Fruit fly (Drosophila melanogaster): ENCODE results near the gene CG4907.

The CG4907 gene

DNA sequence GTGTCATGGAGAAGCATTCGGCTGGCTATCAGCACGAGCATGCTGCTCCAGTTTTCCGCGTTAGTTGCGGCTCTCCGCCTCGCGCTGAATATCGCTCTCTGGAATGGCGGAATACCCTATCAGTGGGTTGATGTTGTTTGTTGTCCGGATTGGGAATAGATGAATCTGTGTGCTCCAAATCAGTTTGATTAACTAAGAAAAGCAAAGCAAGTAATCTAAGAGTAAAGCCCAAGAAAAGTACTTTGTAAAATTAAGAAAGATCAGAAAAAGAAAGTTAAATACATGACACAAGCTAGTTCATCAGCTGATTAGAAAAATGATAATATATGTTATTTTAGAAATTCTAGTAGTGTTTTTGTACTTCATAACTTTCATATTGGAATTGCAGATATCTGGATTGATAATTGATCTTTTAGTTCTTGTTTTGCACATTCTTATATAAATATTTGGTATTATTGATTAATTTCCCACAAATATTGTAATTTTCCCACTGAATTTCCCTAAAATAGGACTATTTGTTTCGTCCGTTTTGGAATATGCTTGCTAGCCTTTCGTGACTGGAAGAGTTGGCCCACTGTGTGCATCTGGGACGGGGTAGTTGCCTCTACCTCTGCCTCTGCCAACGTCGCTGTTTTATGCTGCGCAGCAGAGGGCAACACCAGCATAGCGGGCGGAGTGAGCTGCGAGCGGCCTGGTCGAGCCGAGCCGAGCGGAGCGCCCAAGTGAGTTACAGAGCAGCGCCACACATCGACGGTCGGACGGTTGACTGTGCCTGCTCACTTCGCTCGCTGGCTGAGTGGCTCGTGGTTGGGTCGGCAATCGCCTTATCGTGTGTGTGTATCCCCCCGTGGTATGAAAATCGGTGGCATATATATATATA lies 43.6 kb upstream of the CG4907 start (continued):
- TF ChIP-seq Antp (GFP tag; optimal IDR thresholded peaks at IDR 0.05), result peak; percentile 11
- no peak for TF ChIP-seq exex (tag; optimal IDR thresholded peaks at IDR 0.05)
- TF ChIP-seq ftz-f1 (GFP tag; optimal IDR thresholded peaks at IDR 0.05), result peak; percentile 51
- TF ChIP-seq Hr78 (GFP tag; optimal IDR thresholded peaks at IDR 0.05), result peak in 1 of 2 experiments; percentile 12
- TF ChIP-seq CG14667 (GFP tag; IDR thresholded peaks at IDR 0.05), result no peak; the same call in none of the 2 replicates
- TF ChIP-seq Rx (GFP tag; IDR thresholded peaks at IDR 0.05), result peak; percentile 57
- no peak for TF ChIP-seq cad (GFP tag; optimal IDR thresholded peaks at IDR 0.05)
- TF ChIP-seq PHDP (tag; optimal IDR thresholded peaks at IDR 0.05), result peak; percentile 62
- peak; percentile 33 for TF ChIP-seq kah (GFP tag; optimal IDR thresholded peaks at IDR 0.05)
- peak; percentile 13 for TF ChIP-seq CG12236 (GFP tag; optimal IDR thresholded peaks at IDR 0.05)
- TF ChIP-seq ttk (GFP tag; IDR thresholded peaks at IDR 0.05), result peak; percentile 9; the same call in 1 of the 2 replicates
- TF ChIP-seq Sin3A (optimal IDR thresholded peaks at IDR 0.05), result no peak
- TF ChIP-seq pzg (GFP tag; optimal IDR thresholded peaks at IDR 0.05), result no peak
- TF ChIP-seq CG9797 (GFP tag; optimal IDR thresholded peaks at IDR 0.05), result no peak
- TF ChIP-seq Mrtf (GFP tag; IDR thresholded peaks at IDR 0.05), result peak; percentile 23; the same call in 1 of the 3 replicates
- no peak for TF ChIP-seq CG10147 (GFP tag; optimal IDR thresholded peaks at IDR 0.05)
- TF ChIP-seq tio (GFP tag; optimal IDR thresholded peaks at IDR 0.05), result no peak
- TF ChIP-seq Side (GFP tag; optimal IDR thresholded peaks at IDR 0.05), result peak; percentile 29
- TF ChIP-seq CG16813 (GFP tag; IDR thresholded peaks at IDR 0.05; ENCODE audit: partially characterized antibody), result no peak
- TF ChIP-seq chn (GFP tag; optimal IDR thresholded peaks at IDR 0.05), result no peak
- peak; percentile 36; the same call in 1 of the 3 replicates for TF ChIP-seq otp (GFP tag; IDR thresholded peaks at IDR 0.05)
- peak; percentile 22 for TF ChIP-seq disco-r (GFP tag; optimal IDR thresholded peaks at IDR 0.05)
- peak; percentile 27 for TF ChIP-seq her (GFP tag; optimal IDR thresholded peaks at IDR 0.05)
- TF ChIP-seq pan (optimal IDR thresholded peaks at IDR 0.05), result no peak
- TF ChIP-seq pan (GFP tag; optimal IDR thresholded peaks at IDR 0.05 in 1 of 2, IDR thresholded peaks at IDR 0.05 in 1 of 2), result peak in 1 of 2 experiments; percentile 51
- TF ChIP-seq fd96Cb (tag; optimal IDR thresholded peaks at IDR 0.05), result peak; percentile 59
- peak; percentile 5 for TF ChIP-seq slou (GFP tag; optimal IDR thresholded peaks at IDR 0.05)
- TF ChIP-seq ase (GFP tag; IDR thresholded peaks at IDR 0.05), result peak; percentile 35; the same call in 2 of the 3 replicates
- TF ChIP-seq nerfin-1 (tag; optimal IDR thresholded peaks at IDR 0.05), result peak; percentile 17
- TF ChIP-seq CG12104 (GFP tag; optimal IDR thresholded peaks at IDR 0.05), result peak; percentile 59
- TF ChIP-seq sens-2 (GFP tag; IDR thresholded peaks at IDR 0.05), result no peak; the same call in 1 of the 2 replicates
- TF ChIP-seq CG7372 (GFP tag; IDR thresholded peaks at IDR 0.05), result peak; percentile 27
- TF ChIP-seq CG7963 (GFP tag; IDR thresholded peaks at IDR 0.05; ENCODE audit: partially characterized antibody), result no peak
- TF ChIP-seq CG1603 (tag; optimal IDR thresholded peaks at IDR 0.05), result peak; percentile 31
- no peak for TF ChIP-seq CG12299 (tag; optimal IDR thresholded peaks at IDR 0.05)
- peak; percentile 33 for TF ChIP-seq CG6654 (GFP tag; optimal IDR thresholded peaks at IDR 0.05)
- TF ChIP-seq Ets65A (GFP tag), result peak; percentile 90
- TF ChIP-seq CG4707 (GFP tag; optimal IDR thresholded peaks at IDR 0.05), result peak; percentile 66
- TF ChIP-seq cg (GFP tag; optimal IDR thresholded peaks at IDR 0.05), result peak; percentile 18
- 0 out of 2 replicates have a peak, but pooled peaks have one; percentile 32 for TF ChIP-seq hbn (GFP tag; IDR thresholded peaks at IDR 0.05; ENCODE audit: partially characterized antibody)
- TF ChIP-seq CG16863 (GFP tag; optimal IDR thresholded peaks at IDR 0.05), result peak; percentile 37
- TF ChIP-seq CG4282 (GFP tag; optimal IDR thresholded peaks at IDR 0.05), result no peak
- peak; percentile 58 for TF ChIP-seq Ssrp (tag; optimal IDR thresholded peaks at IDR 0.05)
- peak; percentile 19 for TF ChIP-seq CG17568 (GFP tag; optimal IDR thresholded peaks at IDR 0.05)
- peak; percentile 5 for TF ChIP-seq CG12219 (GFP tag; optimal IDR thresholded peaks at IDR 0.05)
- TF ChIP-seq Awh (GFP tag; IDR thresholded peaks at IDR 0.05), result 0 out of 2 replicates have a peak, but pooled peaks have one; percentile 20
- no peak for TF ChIP-seq tx (GFP tag; optimal IDR thresholded peaks at IDR 0.05)
- TF ChIP-seq lov (optimal IDR thresholded peaks at IDR 0.05), result no peak
- 0 out of 3 replicates have a peak, but pooled peaks have one; percentile 55 for TF ChIP-seq lov (GFP tag; IDR thresholded peaks at IDR 0.05)

Measured in whole organism, embryonic.